Worm (Caenorhabditis elegans) whole organism, L2 larva: Measurements from ENCODE around the gene Y54E2A.4.
A peak's percentile ranks its signal among the peaks of the same experiment; 100 is the strongest.

ENCODE experiments used
- F13H6.1 ChIP-seq: sonication (generic microtip); optimal IDR thresholded peaks from 2 replicates; lab custom pipeline; 2016; ENCODE audit warnings: missing genetic modification characterization, missing compliant biosample characterization
- R02D3.7 ChIP-seq: fragments of 150-350 bp; optimal IDR thresholded peaks from 2 replicates; lab custom pipeline; 2014; ENCODE audit warnings: missing biosample characterization, missing genetic modification characterization
- ceh-16 ChIP-seq: fragments of 150-350 bp; optimal IDR thresholded peaks from 2 replicates; lab custom pipeline; 2014; ENCODE audit warnings: missing biosample characterization, missing genetic modification characterization
- dmd-4 ChIP-seq: sonication (generic microtip); optimal IDR thresholded peaks from 2 replicates; lab custom pipeline; 2017; ENCODE audit warnings: missing biosample characterization, missing genetic modification characterization
- elt-3 ChIP-seq: sonication (generic microtip); optimal IDR thresholded peaks from 2 replicates; lab custom pipeline; 2017; ENCODE audit warnings: missing biosample characterization, missing genetic modification characterization
- fos-1 ChIP-seq: fragments of 150-350 bp; optimal IDR thresholded peaks from 2 replicates; lab custom pipeline; 2014; ENCODE audit warnings: missing biosample characterization, missing genetic modification characterization
- gmeb-1 ChIP-seq: fragments of 150-350 bp; optimal IDR thresholded peaks from 2 replicates; lab custom pipeline; 2014; ENCODE audit warnings: missing biosample characterization, missing genetic modification characterization
- lsy-2 ChIP-seq, 2 experiments: fragments of 150-350 bp in 1 of 2; sonication (generic microtip) in 1 of 2; optimal IDR thresholded peaks; 2 replicates each; lab custom pipeline; 2014 to 2017; ENCODE audit warnings: missing biosample characterization in 2 of 2, missing genetic modification characterization in 2 of 2
- mab-5 ChIP-seq: fragments of 150-350 bp; optimal IDR thresholded peaks from 2 replicates; lab custom pipeline; 2014; ENCODE audit warnings: missing biosample characterization, missing genetic modification characterization
- mbf-1 ChIP-seq: sonication (generic microtip); optimal IDR thresholded peaks from 2 replicates; lab custom pipeline; 2017; ENCODE audit warnings: missing biosample characterization, missing genetic modification characterization
- nhr-11 ChIP-seq: fragments of 150-350 bp; optimal IDR thresholded peaks from 2 replicates; lab custom pipeline; 2014; ENCODE audit warnings: missing biosample characterization, missing genetic modification characterization
- nhr-12 ChIP-seq: fragments of 150-350 bp; optimal IDR thresholded peaks from 2 replicates; lab custom pipeline; 2014; ENCODE audit warnings: missing biosample characterization, missing genetic modification characterization
- nhr-21 ChIP-seq: fragments of 150-350 bp; optimal IDR thresholded peaks from 2 replicates; lab custom pipeline; 2014; ENCODE audit warnings: missing biosample characterization, missing genetic modification characterization
- nhr-23 ChIP-seq: fragments of 150-350 bp; optimal IDR thresholded peaks from 2 replicates; lab custom pipeline; 2014; ENCODE audit warnings: missing biosample characterization, missing genetic modification reagents, missing genetic modification characterization
- nhr-6 ChIP-seq: fragments of 150-350 bp; optimal IDR thresholded peaks from 2 replicates; lab custom pipeline; 2014; ENCODE audit warnings: missing biosample characterization, missing genetic modification characterization
- nhr-77 ChIP-seq: fragments of 150-350 bp; optimal IDR thresholded peaks from 2 replicates; lab custom pipeline; 2014; ENCODE audit warnings: missing biosample characterization, missing genetic modification characterization
- peb-1 ChIP-seq: fragments of 150-350 bp; optimal IDR thresholded peaks from 2 replicates; lab custom pipeline; 2014; ENCODE audit warnings: missing biosample characterization, missing genetic modification characterization
- sma-3 ChIP-seq: sonication (generic microtip); optimal IDR thresholded peaks from 2 replicates; lab custom pipeline; 2016; ENCODE audit warnings: missing genetic modification reagents, missing genetic modification characterization, missing compliant biosample characterization
- sma-9 ChIP-seq, 2 experiments: fragments of 150-350 bp in 1 of 2; sonication (generic microtip) in 1 of 2; optimal IDR thresholded peaks; 2 replicates each; lab custom pipeline; 2014 to 2016; ENCODE audit warnings: missing genetic modification characterization in 2 of 2, mild to moderate bottlenecking in 1 of 2, missing biosample characterization in 1 of 2, missing compliant biosample characterization in 1 of 2, missing genetic modification reagents in 1 of 2, moderate library complexity in 1 of 2
- zag-1 ChIP-seq: fragments of 150-350 bp; optimal IDR thresholded peaks from 2 replicates; lab custom pipeline; 2014; ENCODE audit warnings: missing biosample characterization, missing genetic modification characterization

Y54E2A.4 gene

ce11 chrII:14822419-14822818 lies 68.0 kb downstream of the Y54E2A.4 start (continued):
- no peak for TF ChIP-seq nhr-11
- peak; percentile 68 for TF ChIP-seq ceh-16
- TF ChIP-seq lsy-2 (tag; optimal IDR thresholded peaks at IDR 0.05; lab: Kevin White, UChicago): peak; percentile 19 to 63
- TF ChIP-seq mbf-1 (tag; lab: Kevin White, UChicago): no peak
- TF ChIP-seq nhr-77 (tag; lab: Kevin White, UChicago): peak; percentile 51
- no peak for TF ChIP-seq nhr-12
- no peak for TF ChIP-seq nhr-23 (tag; lab: Kevin White, UChicago)
- no peak for TF ChIP-seq R02D3.7
- TF ChIP-seq elt-3 (tag; lab: Kevin White, UChicago): no peak
- no peak for TF ChIP-seq mab-5 (tag; lab: Kevin White, UChicago)

DNA sequence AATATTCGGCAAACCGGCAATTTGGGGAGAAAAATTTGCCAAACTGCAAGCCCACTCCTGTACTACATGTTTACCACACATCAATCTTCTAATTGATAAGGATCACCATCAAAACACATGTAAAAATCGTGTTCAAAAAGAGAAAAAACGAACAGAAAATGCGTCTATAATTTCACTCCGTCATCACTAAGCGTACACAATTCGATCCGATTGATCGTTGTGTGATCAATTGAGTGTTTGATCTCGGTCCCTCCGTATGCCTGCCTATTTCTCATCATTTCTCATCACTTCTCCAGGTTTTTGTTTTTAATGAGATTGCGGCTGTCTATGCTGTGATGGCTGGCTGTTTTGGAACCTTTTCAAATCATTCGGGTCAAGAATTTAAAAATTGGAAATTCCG lies 71.0 kb downstream of the Y54E2A.4 start:
- TF ChIP-seq dmd-4 (tag; lab: Kevin White, UChicago) (no peak), peb-1 (tag; lab: Kevin White, UChicago) (no peak), gmeb-1 (tag; lab: Kevin White, UChicago) (no peak), zag-1 (tag; lab: Kevin White, UChicago) (no peak), nhr-77 (tag; lab: Kevin White, UChicago) (no peak), sma-3 (no peak), nhr-21 (tag; lab: Kevin White, UChicago) (peak; percentile 68), sma-9 (GFP tag; optimal IDR thresholded peaks at IDR 0.05; lab: Kevin White, UChicago) (peak; percentile 36), sma-9 (tag; optimal IDR thresholded peaks at IDR 0.05; lab: Kevin White, UChicago) (no peak), nhr-6 (tag; lab: Kevin White, UChicago) (no peak), fos-1 (tag; lab: Kevin White, UChicago) (peak; percentile 1), F13H6.1 (no peak)
